Fruit fly (Drosophila melanogaster): ENCODE measurements around the gene ouib.

The ouib gene

DNA sequence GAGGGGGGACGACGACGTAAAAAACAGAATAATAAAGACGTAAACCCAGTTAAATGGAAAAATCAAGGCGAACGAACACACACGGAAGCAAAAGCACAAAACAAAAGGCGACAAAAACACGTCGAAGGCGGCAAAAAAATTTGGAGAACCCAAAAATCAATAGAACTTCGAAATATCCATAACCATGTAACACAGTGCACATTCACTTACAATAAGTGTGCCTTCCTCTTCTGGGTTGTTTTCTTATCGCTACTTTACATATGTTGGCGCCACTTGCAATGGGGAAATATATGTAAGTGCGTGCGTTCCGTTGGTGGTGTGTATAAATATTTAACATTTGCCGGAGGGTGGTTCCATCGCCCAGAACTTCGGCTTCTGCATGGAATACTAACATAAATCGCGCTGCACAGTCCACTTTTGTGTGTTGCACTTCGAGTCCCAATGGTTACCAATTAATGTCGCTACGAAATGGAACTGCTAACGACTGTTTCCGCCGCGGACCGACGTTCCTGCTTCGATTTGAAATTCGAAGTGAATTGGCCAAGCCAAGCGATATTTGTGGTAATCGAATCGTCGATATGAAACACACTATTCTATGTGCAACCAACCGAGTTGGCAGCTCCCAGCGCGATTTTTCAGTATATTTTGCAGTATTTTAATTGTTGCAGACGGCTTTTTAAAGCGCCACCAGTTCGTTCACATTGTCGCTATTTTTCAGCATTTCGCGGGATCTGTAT is 22.0 kb downstream of the ouib start, which contains the start of the genes CG9801 and Nasp (continued):
- TF ChIP-seq Hey (tag; optimal IDR thresholded peaks at IDR 0.05) = no peak
- TF ChIP-seq Ravus (GFP tag; IDR thresholded peaks at IDR 0.05) = no peak
- peak; percentile 19; the same call in 1 of the 2 replicates for TF ChIP-seq sisA (GFP tag; IDR thresholded peaks at IDR 0.05)
- peak; percentile 46 for TF ChIP-seq CG3163 (GFP tag; optimal IDR thresholded peaks at IDR 0.05)
- peak; percentile 74; the same call in 1 of the 2 replicates for TF ChIP-seq chm (GFP tag; IDR thresholded peaks at IDR 0.05)
- no peak for TF ChIP-seq CG16815 (GFP tag; optimal IDR thresholded peaks at IDR 0.05)
- no peak for TF ChIP-seq trh (GFP tag; optimal IDR thresholded peaks at IDR 0.05)
- peak; percentile 84 for TF ChIP-seq Sin3A (optimal IDR thresholded peaks at IDR 0.05)
- peak; percentile 54 for TF ChIP-seq CG10267 (tag; optimal IDR thresholded peaks at IDR 0.05)
- no peak for TF ChIP-seq pan (optimal IDR thresholded peaks at IDR 0.05)
- TF ChIP-seq pan (GFP tag; optimal IDR thresholded peaks at IDR 0.05 in 1 of 2, IDR thresholded peaks at IDR 0.05 in 1 of 2) = peak in 1 of 2 experiments; percentile 35
- TF ChIP-seq Bteb2 (GFP tag; optimal IDR thresholded peaks at IDR 0.05) = peak; percentile 36
- peak; percentile 54 for TF ChIP-seq zen (tag; optimal IDR thresholded peaks at IDR 0.05)
- no peak for TF ChIP-seq CG11085 (GFP tag; IDR thresholded peaks at IDR 0.05)
- TF ChIP-seq CG13123 (GFP tag; optimal IDR thresholded peaks at IDR 0.05) = no peak
- no peak for TF ChIP-seq CG43689 (GFP tag; IDR thresholded peaks at IDR 0.05)
- 0 out of 2 replicates have a peak, but pooled peaks have one; percentile 29 for TF ChIP-seq HLH3B (GFP tag; IDR thresholded peaks at IDR 0.05)
- TF ChIP-seq Hmr (GFP tag; optimal IDR thresholded peaks at IDR 0.05) = peak; percentile 68
- peak; percentile 29; the same call in 1 of the 3 replicates for TF ChIP-seq zfh1 (GFP tag; IDR thresholded peaks at IDR 0.05)
- TF ChIP-seq tgo (GFP tag; IDR thresholded peaks at IDR 0.05) = no peak
- TF ChIP-seq ssp (GFP tag; IDR thresholded peaks at IDR 0.05) = peak; percentile 45; the same call in 1 of the 2 replicates
- peak; percentile 81 for TF ChIP-seq p53 (GFP tag; optimal IDR thresholded peaks at IDR 0.05)
- TF ChIP-seq CG17829 (tag; optimal IDR thresholded peaks at IDR 0.05) = peak; percentile 57
- peak; percentile 51 for TF ChIP-seq CG8290 (GFP tag; optimal IDR thresholded peaks at IDR 0.05)
- TF ChIP-seq CG8290 (tag; optimal IDR thresholded peaks at IDR 0.05) = peak in 1 of 2 experiments; percentile 75
- no peak for TF ChIP-seq CG1647 (GFP tag; optimal IDR thresholded peaks at IDR 0.05)
- peak; percentile 83 for TF ChIP-seq CG2116 (GFP tag; optimal IDR thresholded peaks at IDR 0.05)
- peak; percentile 65 for TF ChIP-seq CG2199 (GFP tag; IDR thresholded peaks at IDR 0.05)
- peak; percentile 50 for TF ChIP-seq MESR4 (GFP tag; optimal IDR thresholded peaks at IDR 0.05)
- no peak for TF ChIP-seq Dfd (GFP tag; optimal IDR thresholded peaks at IDR 0.05)
- TF ChIP-seq Usf (GFP tag; optimal IDR thresholded peaks at IDR 0.05) = no peak
- TF ChIP-seq croc (GFP tag; conservative IDR thresholded peaks at IDR 0.05) = no peak
- peak; percentile 26 for TF ChIP-seq CG10543 (GFP tag; optimal IDR thresholded peaks at IDR 0.05)
- peak; percentile 48 for TF ChIP-seq CrebB (tag; optimal IDR thresholded peaks at IDR 0.05)
- no peak for TF ChIP-seq Awh (GFP tag; IDR thresholded peaks at IDR 0.05)
- TF ChIP-seq CG10321 (GFP tag; IDR thresholded peaks at IDR 0.05) = no peak
- no peak for TF ChIP-seq CG7556 (GFP tag; optimal IDR thresholded peaks at IDR 0.05)
- TF ChIP-seq Fer1 (GFP tag; optimal IDR thresholded peaks at IDR 0.05) = peak; percentile 35
- no peak for TF ChIP-seq CG17612 (GFP tag; IDR thresholded peaks at IDR 0.05)
- TF ChIP-seq Myb (GFP tag; optimal IDR thresholded peaks at IDR 0.05) = peak; percentile 84
- 0 out of 3 replicates have a peak, but pooled peaks have one; percentile 6 for TF ChIP-seq zen2 (GFP tag; IDR thresholded peaks at IDR 0.05; ENCODE audit: partially characterized antibody)
- peak; percentile 11 for TF ChIP-seq CG9817 (tag; optimal IDR thresholded peaks at IDR 0.05)
- peak; percentile 39 for TF ChIP-seq her (GFP tag; optimal IDR thresholded peaks at IDR 0.05)
- no peak for TF ChIP-seq Fer2 (tag; optimal IDR thresholded peaks at IDR 0.05)
- peak; percentile 54; the same call in 1 of the 2 replicates for TF ChIP-seq CG42726 (GFP tag; IDR thresholded peaks at IDR 0.05; ENCODE audit: partially characterized antibody)
- peak; percentile 30 for TF ChIP-seq mirr (GFP tag; optimal IDR thresholded peaks at IDR 0.05)
- TF ChIP-seq gsb (GFP tag; IDR thresholded peaks at IDR 0.05) = no peak
- no peak for TF ChIP-seq lov (optimal IDR thresholded peaks at IDR 0.05)
- no peak for TF ChIP-seq lov (GFP tag; IDR thresholded peaks at IDR 0.05)
- TF ChIP-seq Xrp1 (GFP tag; IDR thresholded peaks at IDR 0.05) = peak; percentile 24; the same call in 1 of the 2 replicates
- TF ChIP-seq E2f1 (GFP tag; IDR thresholded peaks at IDR 0.05) = peak; percentile 42; the same call in 1 of the 2 replicates
- TF ChIP-seq CTCF (GFP tag; optimal IDR thresholded peaks at IDR 0.05) = peak; percentile 67
